Worm (Caenorhabditis elegans) whole organism, young adult: Measurements from ENCODE around the gene acl-12.

ENCODE experiments used
- B0019.2 ChIP-seq: fragments of 200-800 bp; sonication (Bioruptor generic); conservative IDR thresholded peaks from 2 replicates; pipeline ENCODE4 v1.3.6; 2022; ENCODE audit warnings: missing genetic modification reagents, missing genetic modification characterization, missing compliant biosample characterization
- B0035.1 ChIP-seq: sonication (generic microtip); optimal IDR thresholded peaks from 2 replicates; lab custom pipeline; 2016; ENCODE audit warnings: missing genetic modification characterization, mild to moderate bottlenecking, missing compliant biosample characterization, missing genotype, missing genetic modification reagents
- C17E4.6 ChIP-seq: fragments of 200-800 bp; sonication (Bioruptor generic); IDR thresholded peaks from 2 replicates; pipeline ENCODE4 v1.3.6; 2022; ENCODE audit warnings: missing genetic modification reagents, missing genetic modification characterization, missing compliant biosample characterization
- F55B11.4 ChIP-seq: sonication (generic microtip); optimal IDR thresholded peaks from 2 replicates; lab custom pipeline; 2016; ENCODE audit warnings: missing compliant biosample characterization, missing genetic modification characterization, borderline replicate concordance; ENCODE audit not compliant: insufficient read depth
- K12H6.12 ChIP-seq: fragments of 200-800 bp; sonication (Bioruptor generic); optimal IDR thresholded peaks from 2 replicates; lab custom pipeline; 2018; ENCODE audit warnings: mild to moderate bottlenecking, missing genetic modification characterization, missing compliant biosample characterization
- T07F8.4 ChIP-seq: sonication (generic microtip); optimal IDR thresholded peaks from 2 replicates; lab custom pipeline; 2016; ENCODE audit warnings: mild to moderate bottlenecking, missing genetic modification characterization, moderate library complexity, missing compliant biosample characterization
- Y53G8AR.9 ChIP-seq: fragments of 200-800 bp; sonication (Bioruptor generic); conservative IDR thresholded peaks from 2 replicates; pipeline ENCODE4 v1.3.6; 2022; ENCODE audit warnings: missing genetic modification reagents, missing genetic modification characterization, missing compliant biosample characterization
- attf-3 ChIP-seq: fragments of 200-800 bp; sonication (Bioruptor generic); conservative IDR thresholded peaks from 2 replicates; pipeline ENCODE4 v1.3.6; 2022; ENCODE audit warnings: missing genetic modification reagents, missing genetic modification characterization, missing compliant biosample characterization
- cebp-2 ChIP-seq: fragments of 200-800 bp; sonication (Bioruptor generic); IDR thresholded peaks from 2 replicates; pipeline ENCODE4 v1.3.6; 2022; ENCODE audit warnings: missing genetic modification characterization, missing compliant biosample characterization
- ceh-40 ChIP-seq: fragments of 200-800 bp; sonication (Bioruptor generic); IDR thresholded peaks from 2 replicates; pipeline ENCODE4 v1.3.6; 2022; ENCODE audit warnings: missing genetic modification characterization, missing compliant biosample characterization
- ceh-58 ChIP-seq: fragments of 200-800 bp; sonication (Bioruptor generic); IDR thresholded peaks from 2 replicates; pipeline ENCODE4 v1.3.6; 2022; ENCODE audit warnings: missing genetic modification characterization, missing compliant biosample characterization
- die-1 ChIP-seq: sonication (generic microtip); optimal IDR thresholded peaks from 2 replicates; lab custom pipeline; 2016; ENCODE audit warnings: missing genotype, mild to moderate bottlenecking, missing genetic modification characterization, missing compliant biosample characterization
- egl-44 ChIP-seq: fragments of 200-800 bp; sonication (Bioruptor generic); IDR thresholded peaks from 2 replicates; pipeline ENCODE4 v1.3.6; 2022; ENCODE audit warnings: missing genetic modification reagents, missing genetic modification characterization, missing compliant biosample characterization
- egrh-3 ChIP-seq: fragments of 200-800 bp; sonication (Bioruptor generic); IDR thresholded peaks from 2 replicates; pipeline ENCODE4 v1.3.6; 2022; ENCODE audit warnings: missing genetic modification reagents, missing genetic modification characterization, missing compliant biosample characterization
- ekl-4 ChIP-seq: fragments of 200-800 bp; sonication (Bioruptor generic); IDR thresholded peaks from 2 replicates; pipeline ENCODE4 v1.3.6; 2022; ENCODE audit warnings: missing genetic modification reagents, missing genetic modification characterization, missing compliant biosample characterization
- fkh-3 ChIP-seq: sonication (generic microtip); optimal IDR thresholded peaks from 2 replicates; lab custom pipeline; 2016; ENCODE audit warnings: mild to moderate bottlenecking, missing genetic modification characterization, missing compliant biosample characterization
- gei-17 ChIP-seq: fragments of 200-800 bp; sonication (Bioruptor generic); optimal IDR thresholded peaks from 2 replicates; lab custom pipeline; 2018; ENCODE audit warnings: mild to moderate bottlenecking, missing genetic modification characterization, missing compliant biosample characterization
- him-1 ChIP-seq: sonication (generic microtip); optimal IDR thresholded peaks from 2 replicates; lab custom pipeline; 2016; ENCODE audit warnings: missing genotype, missing genetic modification reagents, missing genetic modification characterization, missing compliant biosample characterization
- hlh-12 ChIP-seq: sonication (generic microtip); optimal IDR thresholded peaks from 2 replicates; lab custom pipeline; 2016; ENCODE audit warnings: missing genetic modification characterization, missing compliant biosample characterization
- hmg-20 ChIP-seq: fragments of 200-800 bp; sonication (Bioruptor generic); IDR thresholded peaks from 2 replicates; pipeline ENCODE4 v1.3.6; 2022; ENCODE audit warnings: missing genetic modification reagents, missing genetic modification characterization, missing compliant biosample characterization
- hsf-1 ChIP-seq: fragments of 200-800 bp; sonication (Bioruptor generic); IDR thresholded peaks from 2 replicates; pipeline ENCODE4 v1.3.6; 2022; ENCODE audit warnings: missing genetic modification reagents, missing genetic modification characterization, missing compliant biosample characterization
- let-526 ChIP-seq: fragments of 200-800 bp; sonication (Bioruptor generic); IDR thresholded peaks from 2 replicates; pipeline ENCODE4 v1.3.6; 2022; ENCODE audit warnings: missing genetic modification reagents, missing genetic modification characterization, missing compliant biosample characterization
- let-607 ChIP-seq, 2 experiments: fragments of 200-800 bp in 1 of 2; sonication (Bioruptor generic) in 1 of 2; sonication (generic microtip) in 1 of 2; optimal IDR thresholded peaks; 2 replicates each; lab custom pipeline; 2016 to 2018; ENCODE audit warnings: mild to moderate bottlenecking in 2 of 2, missing compliant biosample characterization in 2 of 2, missing genetic modification characterization in 2 of 2, moderate library complexity in 2 of 2, missing genotype in 1 of 2
- lsl-1 ChIP-seq: fragments of 200-800 bp; sonication (Bioruptor generic); optimal IDR thresholded peaks from 2 replicates; lab custom pipeline; 2018; ENCODE audit warnings: mild to moderate bottlenecking, missing genetic modification characterization, moderate library complexity, missing compliant biosample characterization
- madf-3 ChIP-seq: fragments of 200-800 bp; sonication (Bioruptor generic); IDR thresholded peaks from 2 replicates; pipeline ENCODE4 v1.3.6; 2022; ENCODE audit warnings: missing genetic modification reagents, missing genetic modification characterization, missing compliant biosample characterization
- nfyb-1 ChIP-seq: fragments of 200-800 bp; sonication (Bioruptor generic); IDR thresholded peaks from 2 replicates; pipeline ENCODE4 v1.3.6; 2022; ENCODE audit warnings: missing genetic modification reagents, missing genetic modification characterization, missing compliant biosample characterization
- nhr-179 ChIP-seq: sonication (generic microtip); optimal IDR thresholded peaks from 2 replicates; lab custom pipeline; 2016; ENCODE audit warnings: mild to moderate bottlenecking, missing genetic modification characterization, missing compliant biosample characterization
- pha-4 ChIP-seq: fragments of 150-350 bp; sonication (generic microtip); optimal IDR thresholded peaks from 2 replicates; lab custom pipeline; 2014; ENCODE audit warnings: missing biosample characterization, missing genetic modification reagents, missing genetic modification characterization
- snpc-1.1 ChIP-seq: sonication (generic microtip); optimal IDR thresholded peaks from 2 replicates; lab custom pipeline; 2017; ENCODE audit warnings: missing genetic modification characterization, mild to moderate bottlenecking, missing compliant biosample characterization, antibody characterized with exemption, moderate library complexity, missing genotype, missing genetic modification reagents; ENCODE audit not compliant: insufficient read depth
- snpc-4 ChIP-seq, 5 experiments: fragments of 150-350 bp in 1 of 5; sonication (generic microtip) in 4 of 5; optimal IDR thresholded peaks; 2 replicates each; lab custom pipeline; 2014 to 2018; ENCODE audit warnings: missing genetic modification characterization in 5 of 5, missing biosample characterization in 3 of 5, antibody characterized with exemption in 2 of 5, mild to moderate bottlenecking in 2 of 5, missing compliant biosample characterization in 2 of 5, missing genotype in 2 of 5, moderate library complexity in 2 of 5, missing genetic modification reagents in 1 of 5
- tbp1 ChIP-seq: fragments of 200-800 bp; sonication (Bioruptor generic); optimal IDR thresholded peaks from 2 replicates; lab custom pipeline; 2018; ENCODE audit warnings: mild to moderate bottlenecking, missing genetic modification characterization, missing compliant biosample characterization
- zfh-2 ChIP-seq: fragments of 200-800 bp; sonication (Bioruptor generic); conservative IDR thresholded peaks from 2 replicates; pipeline ENCODE4 v1.3.6; 2022; ENCODE audit warnings: missing genetic modification reagents, missing genetic modification characterization, missing compliant biosample characterization
- ztf-6 ChIP-seq: fragments of 200-800 bp; sonication (Bioruptor generic); IDR thresholded peaks from 2 replicates; pipeline ENCODE4 v1.3.6; 2022; ENCODE audit warnings: missing genetic modification reagents, missing genetic modification characterization, missing compliant biosample characterization

The acl-12 gene

DNA sequence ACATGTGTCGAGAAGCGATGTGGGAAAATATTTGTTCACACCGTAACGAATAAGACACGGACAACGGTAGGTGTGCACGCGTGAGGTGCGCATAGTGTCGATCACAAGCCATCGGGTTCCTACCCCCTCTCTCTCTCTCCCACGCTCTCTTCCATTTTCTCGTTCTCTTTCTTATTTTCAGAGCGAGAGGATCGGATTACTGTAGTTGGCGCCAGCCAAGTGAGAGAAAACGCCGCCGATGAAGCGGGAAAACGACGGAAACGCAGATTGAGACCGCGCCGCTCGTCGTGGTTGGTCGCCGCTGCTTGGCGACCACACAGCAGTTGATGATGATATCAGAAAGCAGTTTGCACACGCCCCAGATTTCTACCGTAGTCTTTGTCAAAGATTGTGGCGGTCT lies 22.0 kb upstream of the acl-12 start:
- no peak for TF ChIP-seq hlh-12
- TF ChIP-seq nfyb-1 (GFP tag; lab: Robert Waterston, UW): peak; percentile 58; the same call in 1 of the 2 replicates
- TF ChIP-seq zfh-2 (GFP tag; lab: Robert Waterston, UW): peak; percentile 91
- 0 out of 2 replicates have a peak, but pooled peaks have one; percentile 30 for TF ChIP-seq Y53G8AR.9 (GFP tag; lab: Robert Waterston, UW)

- no peak for TF ChIP-seq snpc-4 (GFP tag; optimal IDR thresholded peaks at IDR 0.05; lab: Kevin White, UChicago)
- TF ChIP-seq snpc-4 (tag; optimal IDR thresholded peaks at IDR 0.05; lab: Kevin White, UChicago): no peak
- no peak for TF ChIP-seq die-1 (tag; lab: Kevin White, UChicago)
- 0 out of 2 replicates have a peak, but pooled peaks have one; percentile 38 for TF ChIP-seq ceh-40
- no peak for TF ChIP-seq hsf-1 (GFP tag; lab: Robert Waterston, UW)
- TF ChIP-seq cebp-2 (GFP tag; lab: Robert Waterston, UW): no peak
- no peak for TF ChIP-seq let-607 (tag; optimal IDR thresholded peaks at IDR 0.05; lab: Kevin White, UChicago)
- no peak for TF ChIP-seq T07F8.4 (tag; lab: Kevin White, UChicago)
- no peak for TF ChIP-seq ceh-58 (GFP tag; lab: Robert Waterston, UW)
- no peak for TF ChIP-seq C17E4.6
- TF ChIP-seq F55B11.4 (tag; lab: Kevin White, UChicago): no peak
- 0 out of 2 replicates have a peak, but pooled peaks have one; percentile 7 for TF ChIP-seq zfh-2 (GFP tag; lab: Robert Waterston, UW)
- no peak for TF ChIP-seq hmg-20 (GFP tag; lab: Robert Waterston, UW)
- no peak for TF ChIP-seq nhr-179 (tag; lab: Kevin White, UChicago)
- TF ChIP-seq tbp1 (GFP tag; lab: Kevin White, UChicago): no peak
- no peak for TF ChIP-seq ekl-4
- TF ChIP-seq, all 124 proteins: peak for 2
These were observed 21.3 kb upstream of the acl-12 start, which contains the start of gene sox-2 for ce11 chrX:7463637-7464036. TSS of gene sox-2 (minus strand) at chrX:7463736.

DNA sequence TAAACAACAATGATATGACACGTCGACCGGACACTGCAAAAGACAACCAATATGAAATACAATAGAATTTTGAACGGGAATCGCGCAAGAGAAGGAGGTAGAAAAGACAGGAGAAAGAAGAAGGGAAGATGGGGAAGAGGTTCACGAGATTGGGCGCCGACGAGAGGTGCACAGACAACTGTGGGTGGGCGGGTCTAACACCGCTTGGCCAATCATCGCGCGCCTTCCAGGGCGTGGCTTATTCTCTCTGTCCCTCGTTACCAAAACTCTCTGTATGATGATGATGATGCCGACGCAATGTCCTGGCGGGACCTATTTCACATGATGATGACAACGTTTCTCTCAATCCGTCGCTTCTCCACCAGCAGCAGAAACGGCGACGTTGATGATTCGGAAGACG lies 18.1 kb upstream of the acl-12 start:
- TF ChIP-seq attf-3 (GFP tag; lab: Robert Waterston, UW) (no peak), zfh-2 (GFP tag; lab: Robert Waterston, UW) (peak; percentile 74), pha-4 (tag; lab: Kevin White, UChicago) (no peak), nfyb-1 (GFP tag; lab: Robert Waterston, UW) (peak; percentile 79), gei-17 (no peak), ztf-6 (no peak), madf-3 (GFP tag; lab: Robert Waterston, UW) (no peak), B0019.2 (GFP tag; lab: Robert Waterston, UW) (no peak), hmg-20 (GFP tag; lab: Robert Waterston, UW) (no peak), die-1 (tag; lab: Kevin White, UChicago) (no peak), fkh-3 (tag; lab: Kevin White, UChicago) (no peak), lsl-1 (no peak), snpc-1.1 (tag; lab: Kevin White, UChicago) (no peak), B0035.1 (no peak), let-526 (GFP tag; lab: Robert Waterston, UW) (no peak), K12H6.12 (tag; lab: Kevin White, UChicago) (no peak), egl-44 (GFP tag; lab: Robert Waterston, UW) (no peak), cebp-2 (GFP tag; lab: Robert Waterston, UW) (no peak), egrh-3 (GFP tag; lab: Robert Waterston, UW) (0 out of 2 replicates have a peak, but pooled peaks have one; percentile 15), him-1 (no peak)
